Worm (Caenorhabditis elegans) whole organism, L2 larva: ENCODE measurements around the gene C53C11.1.
A peak's percentile ranks its signal among the peaks of the same experiment; 100 is the strongest.

Experiments
- C34F6.9 ChIP-seq: fragments of 150-350 bp; optimal IDR thresholded peaks from 2 replicates; lab custom pipeline; 2014; ENCODE audit warnings: missing biosample characterization, missing genetic modification characterization
- F13H6.1 ChIP-seq: sonication (generic microtip); optimal IDR thresholded peaks from 2 replicates; lab custom pipeline; 2016; ENCODE audit warnings: missing genetic modification characterization, missing compliant biosample characterization
- R02D3.7 ChIP-seq: fragments of 150-350 bp; optimal IDR thresholded peaks from 2 replicates; lab custom pipeline; 2014; ENCODE audit warnings: missing biosample characterization, missing genetic modification characterization
- Y55F3AM.14 ChIP-seq: fragments of 200-800 bp; sonication (Bioruptor generic); optimal IDR thresholded peaks from 2 replicates; lab custom pipeline; 2018; ENCODE audit warnings: mild to moderate bottlenecking, missing genetic modification characterization, missing compliant biosample characterization
- ZK546.5 ChIP-seq: sonication (generic microtip); optimal IDR thresholded peaks from 2 replicates; lab custom pipeline; 2017; ENCODE audit warnings: missing biosample characterization, missing genetic modification characterization
- alr-1 ChIP-seq: fragments of 150-350 bp; optimal IDR thresholded peaks from 2 replicates; lab custom pipeline; 2014; ENCODE audit warnings: missing biosample characterization, missing genetic modification characterization
- aly-2 ChIP-seq: fragments of 150-350 bp; optimal IDR thresholded peaks from 2 replicates; lab custom pipeline; 2014; ENCODE audit warnings: missing biosample characterization, missing genetic modification characterization
- ama-1 ChIP-seq: fragments of 150-350 bp; optimal IDR thresholded peaks from 2 replicates; lab custom pipeline; 2018; ENCODE audit warnings: inconsistent platforms
- blmp-1 ChIP-seq: sonication (generic microtip); optimal IDR thresholded peaks from 2 replicates; lab custom pipeline; 2017; ENCODE audit warnings: missing genetic modification characterization, mild to moderate bottlenecking, missing compliant biosample characterization, antibody characterized with exemption, moderate library complexity; ENCODE audit not compliant: insufficient read depth
- crh-2 ChIP-seq: sonication (generic microtip); optimal IDR thresholded peaks from 2 replicates; lab custom pipeline; 2017; ENCODE audit warnings: missing biosample characterization, missing genetic modification characterization
- dmd-4 ChIP-seq: sonication (generic microtip); optimal IDR thresholded peaks from 2 replicates; lab custom pipeline; 2017; ENCODE audit warnings: missing biosample characterization, missing genetic modification characterization
- egl-27 ChIP-seq: sonication (generic microtip); optimal IDR thresholded peaks from 3 replicates; lab custom pipeline; 2017; ENCODE audit warnings: missing biosample characterization, missing genetic modification reagents, missing genetic modification characterization
- elt-1 ChIP-seq: fragments of 150-350 bp; optimal IDR thresholded peaks from 2 replicates; lab custom pipeline; 2014; ENCODE audit warnings: missing biosample characterization, missing genetic modification characterization
- elt-3 ChIP-seq: sonication (generic microtip); optimal IDR thresholded peaks from 2 replicates; lab custom pipeline; 2017; ENCODE audit warnings: missing biosample characterization, missing genetic modification characterization
- fos-1 ChIP-seq: fragments of 150-350 bp; optimal IDR thresholded peaks from 2 replicates; lab custom pipeline; 2014; ENCODE audit warnings: missing biosample characterization, missing genetic modification characterization
- lin-39 ChIP-seq: fragments of 150-350 bp; optimal IDR thresholded peaks from 2 replicates; lab custom pipeline; 2014; ENCODE audit warnings: missing biosample characterization, missing genetic modification reagents, missing genetic modification characterization
- mab-5 ChIP-seq: fragments of 150-350 bp; optimal IDR thresholded peaks from 2 replicates; lab custom pipeline; 2014; ENCODE audit warnings: missing biosample characterization, missing genetic modification characterization
- mbf-1 ChIP-seq: sonication (generic microtip); optimal IDR thresholded peaks from 2 replicates; lab custom pipeline; 2017; ENCODE audit warnings: missing biosample characterization, missing genetic modification characterization
- mdl-1 ChIP-seq, 2 experiments: fragments of 150-350 bp in 1 of 2; sonication (generic microtip) in 1 of 2; optimal IDR thresholded peaks; 2 replicates each; lab custom pipeline; 2017; ENCODE audit warnings: missing biosample characterization in 2 of 2, missing genetic modification characterization in 2 of 2
- nhr-11 ChIP-seq: fragments of 150-350 bp; optimal IDR thresholded peaks from 2 replicates; lab custom pipeline; 2014; ENCODE audit warnings: missing biosample characterization, missing genetic modification characterization
- nhr-12 ChIP-seq: fragments of 150-350 bp; optimal IDR thresholded peaks from 2 replicates; lab custom pipeline; 2014; ENCODE audit warnings: missing biosample characterization, missing genetic modification characterization
- nhr-129 ChIP-seq: fragments of 150-350 bp; optimal IDR thresholded peaks from 2 replicates; lab custom pipeline; 2014; ENCODE audit warnings: missing biosample characterization, missing genetic modification characterization
- nhr-21 ChIP-seq: fragments of 150-350 bp; optimal IDR thresholded peaks from 2 replicates; lab custom pipeline; 2014; ENCODE audit warnings: missing biosample characterization, missing genetic modification characterization
- nhr-23 ChIP-seq: fragments of 150-350 bp; optimal IDR thresholded peaks from 2 replicates; lab custom pipeline; 2014; ENCODE audit warnings: missing biosample characterization, missing genetic modification reagents, missing genetic modification characterization
- nhr-6 ChIP-seq: fragments of 150-350 bp; optimal IDR thresholded peaks from 2 replicates; lab custom pipeline; 2014; ENCODE audit warnings: missing biosample characterization, missing genetic modification characterization
- peb-1 ChIP-seq: fragments of 150-350 bp; optimal IDR thresholded peaks from 2 replicates; lab custom pipeline; 2014; ENCODE audit warnings: missing biosample characterization, missing genetic modification characterization
- sem-4 ChIP-seq: fragments of 150-350 bp; optimal IDR thresholded peaks from 2 replicates; lab custom pipeline; 2014; ENCODE audit warnings: missing biosample characterization, missing genetic modification reagents, missing genetic modification characterization
- skn-1 ChIP-seq: sonication (generic microtip); optimal IDR thresholded peaks from 2 replicates; lab custom pipeline; 2017; ENCODE audit warnings: missing biosample characterization, missing genetic modification characterization
- sma-9 ChIP-seq, 2 experiments: fragments of 150-350 bp in 1 of 2; sonication (generic microtip) in 1 of 2; optimal IDR thresholded peaks; 2 replicates each; lab custom pipeline; 2014 to 2016; ENCODE audit warnings: missing genetic modification characterization in 2 of 2, mild to moderate bottlenecking in 1 of 2, missing biosample characterization in 1 of 2, missing compliant biosample characterization in 1 of 2, missing genetic modification reagents in 1 of 2, moderate library complexity in 1 of 2
- snpc-4 ChIP-seq: fragments of 150-350 bp; optimal IDR thresholded peaks from 2 replicates; lab custom pipeline; 2014; ENCODE audit warnings: missing biosample characterization, missing genetic modification characterization
- unc-55 ChIP-seq: fragments of 150-350 bp; sonication (generic microtip); optimal IDR thresholded peaks from 3 replicates; lab custom pipeline; 2014; ENCODE audit warnings: missing biosample characterization, missing genetic modification reagents, missing genetic modification characterization
- zag-1 ChIP-seq: fragments of 150-350 bp; optimal IDR thresholded peaks from 2 replicates; lab custom pipeline; 2014; ENCODE audit warnings: missing biosample characterization, missing genetic modification characterization
- ztf-1 ChIP-seq: fragments of 200-800 bp; sonication (Bioruptor generic); conservative IDR thresholded peaks from 2 replicates; pipeline ENCODE4 v1.3.6; 2022; ENCODE audit warnings: missing genetic modification characterization, missing compliant biosample characterization
- ztf-11 ChIP-seq: sonication (generic microtip); optimal IDR thresholded peaks from 2 replicates; lab custom pipeline; 2017; ENCODE audit warnings: missing biosample characterization, missing genetic modification characterization
- ztf-4 ChIP-seq: fragments of 150-350 bp; optimal IDR thresholded peaks from 2 replicates; lab custom pipeline; 2014; ENCODE audit warnings: missing biosample characterization, missing genetic modification characterization

Gene C53C11.1

ce11 chrX:17330574-17330973, 10.0 kb upstream of the C53C11.1 start:
- TF ChIP-seq skn-1 (no peak), ztf-4 (tag; lab: Kevin White, UChicago) (no peak), fos-1 (tag; lab: Kevin White, UChicago) (no peak), peb-1 (tag; lab: Kevin White, UChicago) (no peak), sem-4 (no peak), ztf-11 (tag; lab: Kevin White, UChicago) (no peak), R02D3.7 (no peak), mbf-1 (tag; lab: Kevin White, UChicago) (no peak), aly-2 (tag; lab: Kevin White, UChicago) (no peak), elt-3 (tag; lab: Kevin White, UChicago) (no peak), zag-1 (tag; lab: Kevin White, UChicago) (no peak), crh-2 (no peak), nhr-129 (tag; lab: Kevin White, UChicago) (no peak), F13H6.1 (tag; lab: Kevin White, UChicago) (no peak), mdl-1 (tag; optimal IDR thresholded peaks at IDR 0.05; lab: Kevin White, UChicago) (no peak), ama-1 (lab: Kevin White, UChicago) (no peak), nhr-23 (tag; lab: Kevin White, UChicago) (no peak), blmp-1 (tag; lab: Kevin White, UChicago) (no peak), nhr-21 (tag; lab: Kevin White, UChicago) (no peak)
- TF ChIP-seq, all 48 proteins: peak for 0

ce11 chrX:17333752-17334151, 6.8 kb upstream of the C53C11.1 start, which contains the start of gene C53C11.5:
C53C11.5 (plus strand) TSS chrX:17334052.
- TF ChIP-seq ztf-4 (tag; lab: Kevin White, UChicago) = no peak
- TF ChIP-seq alr-1 (tag; lab: Kevin White, UChicago) = no peak
- no peak for TF ChIP-seq elt-1 (tag; lab: Kevin White, UChicago)
- no peak for TF ChIP-seq peb-1 (tag; lab: Kevin White, UChicago)
- no peak for TF ChIP-seq nhr-129 (tag; lab: Kevin White, UChicago)
- no peak for TF ChIP-seq Y55F3AM.14 (GFP tag; lab: Kevin White, UChicago)

DNA sequence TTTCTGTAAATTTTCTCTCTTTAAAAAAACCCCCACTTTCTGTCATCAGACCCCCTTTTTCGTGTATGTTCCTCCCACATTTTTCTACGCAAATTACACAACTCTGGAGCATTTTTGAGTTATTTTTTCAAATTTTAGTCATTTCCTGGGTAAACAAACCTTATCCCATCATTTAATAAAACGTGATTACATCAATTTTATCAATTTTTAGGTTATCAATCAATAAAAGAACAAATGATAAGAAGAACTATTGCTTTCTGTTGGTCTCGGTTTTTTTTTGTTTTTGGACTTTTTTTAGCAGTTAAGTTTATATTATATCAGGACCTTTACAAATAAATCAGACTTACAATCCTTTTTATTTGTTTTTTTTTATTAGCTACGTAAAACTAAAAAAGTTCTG, 4.2 kb upstream of the C53C11.1 start, which contains the start of gene C53C11.2:
TSS of gene C53C11.2 (plus strand) at position 284 of the 400 bp plus-strand sequence.
- no peak for TF ChIP-seq mbf-1 (tag; lab: Kevin White, UChicago)
- TF ChIP-seq fos-1 (tag; lab: Kevin White, UChicago) = peak; percentile 74

- no peak for TF ChIP-seq mab-5
- TF ChIP-seq nhr-129 (tag; lab: Kevin White, UChicago) = peak; percentile 56
These were observed 1.6 kb upstream of the C53C11.1 start for ce11 chrX:17338944-17339343.

DNA sequence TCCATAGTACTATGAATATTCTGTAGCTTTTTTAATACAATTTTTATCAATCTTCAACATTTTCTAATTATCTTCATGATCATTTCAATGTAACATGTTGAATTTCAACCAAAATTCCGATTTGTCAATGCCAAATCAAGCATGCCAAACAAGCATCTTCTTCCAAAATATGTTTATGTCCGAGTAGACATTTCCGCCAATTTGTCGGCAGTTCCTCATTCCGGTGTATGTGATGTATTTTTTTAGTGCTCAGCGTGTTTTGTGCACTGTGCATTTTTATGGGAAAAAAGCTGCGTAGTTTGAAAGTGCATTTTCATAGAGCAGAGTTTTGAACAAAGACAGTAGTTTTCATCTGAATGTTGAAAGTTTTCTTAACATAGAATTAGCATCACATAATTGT, 8.8 kb downstream of the C53C11.1 start:
- TF ChIP-seq Y55F3AM.14 (GFP tag; lab: Kevin White, UChicago) (no peak), ztf-1 (GFP tag; lab: Robert Waterston, UW) (no peak), sem-4 (no peak), lin-39 (tag; lab: Kevin White, UChicago) (no peak), mdl-1 (tag; optimal IDR thresholded peaks at IDR 0.05; lab: Kevin White, UChicago) (no peak), zag-1 (tag; lab: Kevin White, UChicago) (no peak), nhr-6 (tag; lab: Kevin White, UChicago) (no peak), F13H6.1 (tag; lab: Kevin White, UChicago) (no peak), nhr-11 (tag; lab: Kevin White, UChicago) (no peak), ZK546.5 (tag; lab: Kevin White, UChicago) (no peak), elt-1 (tag; lab: Kevin White, UChicago) (no peak), peb-1 (tag; lab: Kevin White, UChicago) (no peak), fos-1 (tag; lab: Kevin White, UChicago) (no peak), nhr-23 (tag; lab: Kevin White, UChicago) (no peak), ama-1 (lab: Kevin White, UChicago) (no peak), alr-1 (tag; lab: Kevin White, UChicago) (no peak)

DNA sequence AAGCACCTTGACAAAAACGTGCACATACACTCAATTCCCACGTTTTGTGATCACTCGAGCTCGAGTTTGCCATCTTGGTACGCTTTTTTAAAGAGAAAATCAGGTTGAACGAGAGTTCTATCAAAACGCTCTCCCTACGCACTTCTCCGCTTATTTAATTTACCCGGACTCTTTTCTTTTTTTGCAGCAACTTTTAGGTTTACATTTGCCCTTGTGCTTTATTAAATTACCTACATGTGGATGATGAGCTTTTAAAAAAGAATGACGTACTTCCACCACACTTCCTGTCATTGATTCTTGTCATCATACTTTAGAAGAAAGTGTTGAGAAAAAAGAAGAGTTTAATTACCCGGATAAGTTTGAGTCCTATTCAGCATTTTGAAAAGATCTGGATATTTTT, 11.5 kb downstream of the C53C11.1 start:
- TF ChIP-seq sma-9 (GFP tag; optimal IDR thresholded peaks at IDR 0.05; lab: Kevin White, UChicago) (peak; percentile 33), sma-9 (tag; optimal IDR thresholded peaks at IDR 0.05; lab: Kevin White, UChicago) (no peak), ama-1 (lab: Kevin White, UChicago) (no peak), zag-1 (tag; lab: Kevin White, UChicago) (no peak), nhr-12 (tag; lab: Kevin White, UChicago) (no peak), unc-55 (no peak), mab-5 (no peak), dmd-4 (no peak), F13H6.1 (tag; lab: Kevin White, UChicago) (no peak), snpc-4 (tag; lab: Kevin White, UChicago) (no peak), fos-1 (tag; lab: Kevin White, UChicago) (no peak), C34F6.9 (tag; lab: Kevin White, UChicago) (peak; percentile 3), lin-39 (tag; lab: Kevin White, UChicago) (no peak), ztf-11 (tag; lab: Kevin White, UChicago) (no peak), nhr-11 (tag; lab: Kevin White, UChicago) (no peak), egl-27 (no peak), elt-3 (tag; lab: Kevin White, UChicago) (no peak)
